Worm (Caenorhabditis elegans): ENCODE results near the gene cisd-3.1.

Gene cisd-3.1

ce11 chrIII:4508064-4508905 is 34.4 kb upstream of the cisd-3.1 start, which contains the start of the genes cct-5 and F25F2.1 (continued):
- TF ChIP-seq nhr-19 (GFP tag; conservative IDR thresholded peaks at IDR 0.05): peak; percentile 52
- peak in 1 of 2 experiments; percentile 55 for TF ChIP-seq mdl-1 (tag; optimal IDR thresholded peaks at IDR 0.05)
- peak; percentile 17 for TF ChIP-seq elt-2 (tag; optimal IDR thresholded peaks at IDR 0.05)
- no peak for TF ChIP-seq lin-39 (tag; optimal IDR thresholded peaks at IDR 0.05)
- TF ChIP-seq rnt-1 (tag; optimal IDR thresholded peaks at IDR 0.05): peak; percentile 57
- peak; percentile 80 for TF ChIP-seq snu-23 (GFP tag; optimal IDR thresholded peaks at IDR 0.05)
- no peak for TF ChIP-seq ceh-63 (GFP tag; optimal IDR thresholded peaks at IDR 0.05)
- TF ChIP-seq pax-3 (tag; optimal IDR thresholded peaks at IDR 0.05): no peak
- TF ChIP-seq ceh-88 (GFP tag; IDR thresholded peaks at IDR 0.05): no peak
- TF ChIP-seq fkh-4 (tag; optimal IDR thresholded peaks at IDR 0.05; ENCODE audit: borderline replicate concordance): no peak
- no peak for TF ChIP-seq hpl-2 (GFP tag; optimal IDR thresholded peaks at IDR 0.05)
- no peak for TF ChIP-seq C34B4.2 (tag; optimal IDR thresholded peaks at IDR 0.05)
- TF ChIP-seq nhr-28 (tag; optimal IDR thresholded peaks at IDR 0.05): no peak
- peak; percentile 59 for TF ChIP-seq swsn-7 (tag; optimal IDR thresholded peaks at IDR 0.05)
- no peak for TF ChIP-seq nhr-76 (tag; optimal IDR thresholded peaks at IDR 0.05)
- TF ChIP-seq fkh-8 (tag; optimal IDR thresholded peaks at IDR 0.05): peak; percentile 39
- TF ChIP-seq skn-1 (tag; optimal IDR thresholded peaks at IDR 0.05): peak; percentile 65
- peak; percentile 21 for TF ChIP-seq pag-3 (tag; optimal IDR thresholded peaks at IDR 0.05; ENCODE audit: borderline replicate concordance, insufficient read depth)
- TF ChIP-seq lir-3 (tag; optimal IDR thresholded peaks at IDR 0.05; ENCODE audit: poor library complexity): no peak
- TF ChIP-seq dpl-1 (GFP tag; optimal IDR thresholded peaks at IDR 0.05): peak; percentile 82 to 89 (median 84)
- no peak for TF ChIP-seq ces-1 (GFP tag; optimal IDR thresholded peaks at IDR 0.05)
- peak; percentile 80 to 96 for TF ChIP-seq lsy-2 (tag; optimal IDR thresholded peaks at IDR 0.05)
- TF ChIP-seq nhr-237 (tag; optimal IDR thresholded peaks at IDR 0.05): no peak
- peak; percentile 82 for TF ChIP-seq nhr-85 (tag)
- TF ChIP-seq nhr-90 (tag; optimal IDR thresholded peaks at IDR 0.05; ENCODE audit: poor library complexity): peak; percentile 36
- TF ChIP-seq nhr-12 (tag; optimal IDR thresholded peaks at IDR 0.05): no peak
- TF ChIP-seq lin-14 (GFP tag; optimal IDR thresholded peaks at IDR 0.05): peak; percentile 64
- no peak for TF ChIP-seq hlh-17 (GFP tag; optimal IDR thresholded peaks at IDR 0.05; ENCODE audit: borderline replicate concordance)
- no peak for TF ChIP-seq ceh-90 (tag; optimal IDR thresholded peaks at IDR 0.05)
- TF ChIP-seq ets-5 (GFP tag; IDR thresholded peaks at IDR 0.05): no peak
- no peak for TF ChIP-seq unc-62 (GFP tag; optimal IDR thresholded peaks at IDR 0.05)
- TF ChIP-seq nhr-47 (tag; optimal IDR thresholded peaks at IDR 0.05): peak; percentile 61
- TF ChIP-seq unc-30 (tag; optimal IDR thresholded peaks at IDR 0.05): no peak
- peak; percentile 39 for TF ChIP-seq tbx-2 (tag; optimal IDR thresholded peaks at IDR 0.05)
- TF ChIP-seq zip-4 (GFP tag; optimal IDR thresholded peaks at IDR 0.05): no peak
- TF ChIP-seq ztf-4 (tag; optimal IDR thresholded peaks at IDR 0.05): no peak
- peak; percentile 41 for TF ChIP-seq snpc-4 (tag; optimal IDR thresholded peaks at IDR 0.05)
- no peak for TF ChIP-seq grh-1 (GFP tag; IDR thresholded peaks at IDR 0.05)
- TF ChIP-seq ceh-82 (tag; optimal IDR thresholded peaks at IDR 0.05): peak in 2 of 3 experiments; percentile 2 to 77
- TF ChIP-seq efl-3 (GFP tag; optimal IDR thresholded peaks at IDR 0.05): no peak
- TF ChIP-seq ztf-11 (tag; optimal IDR thresholded peaks at IDR 0.05): no peak
- no peak for TF ChIP-seq egl-27 (tag; optimal IDR thresholded peaks at IDR 0.05)
- TF ChIP-seq mep-1 (tag; optimal IDR thresholded peaks at IDR 0.05): peak; percentile 91
- no peak for TF ChIP-seq ceh-8 (GFP tag; optimal IDR thresholded peaks at IDR 0.05)
- no peak for TF ChIP-seq aha-1 (tag; optimal IDR thresholded peaks at IDR 0.05)
- peak; percentile 5 for TF ChIP-seq egl-13 (tag; optimal IDR thresholded peaks at IDR 0.05)
- no peak for TF ChIP-seq hlh-4 (tag; optimal IDR thresholded peaks at IDR 0.05)
- TF ChIP-seq fos-1 (tag; optimal IDR thresholded peaks at IDR 0.05): peak; percentile 9
- TF ChIP-seq alr-1 (tag; optimal IDR thresholded peaks at IDR 0.05; ENCODE audit: borderline replicate concordance): no peak
- no peak for TF ChIP-seq sox-4 (tag; optimal IDR thresholded peaks at IDR 0.05)

All from whole organism, L1 larva.